Worm (Caenorhabditis elegans) whole organism, L3 larva: Measurements from ENCODE around the gene srv-3.

Experiments
- R02D3.7 ChIP-seq: fragments of 150-350 bp; optimal IDR thresholded peaks from 2 replicates; lab custom pipeline; 2014; ENCODE audit warnings: missing biosample characterization, missing genetic modification characterization
- aly-2 ChIP-seq: fragments of 150-350 bp; optimal IDR thresholded peaks from 2 replicates; lab custom pipeline; 2014; ENCODE audit warnings: missing biosample characterization, missing genetic modification characterization
- ama-1 ChIP-seq: fragments of 150-350 bp; optimal IDR thresholded peaks from 2 replicates; lab custom pipeline; 2018
- ceh-16 ChIP-seq: sonication (generic microtip); optimal IDR thresholded peaks from 2 replicates; lab custom pipeline; 2017; ENCODE audit warnings: missing biosample characterization, missing genetic modification characterization
- ceh-28 ChIP-seq: fragments of 150-350 bp; optimal IDR thresholded peaks from 2 replicates; lab custom pipeline; 2014; ENCODE audit warnings: missing biosample characterization, missing genetic modification reagents, missing genetic modification characterization
- ceh-82 ChIP-seq: fragments of 150-350 bp; optimal IDR thresholded peaks from 2 replicates; lab custom pipeline; 2014; ENCODE audit warnings: missing biosample characterization, missing genetic modification characterization
- elt-1 ChIP-seq: fragments of 150-350 bp; optimal IDR thresholded peaks from 2 replicates; lab custom pipeline; 2014; ENCODE audit warnings: missing biosample characterization, missing genetic modification characterization
- elt-3 ChIP-seq, 3 experiments: fragments of 150-350 bp in 1 of 3; sonication (generic microtip) in 2 of 3; optimal IDR thresholded peaks; 2 replicates in 2 of 3; 4 replicates in 1 of 3; lab custom pipeline; 2014 to 2017; ENCODE audit warnings: missing biosample characterization in 3 of 3, missing genetic modification characterization in 3 of 3
- eor-1 ChIP-seq, 2 experiments: fragments of 150-350 bp; optimal IDR thresholded peaks; 2 replicates each; lab custom pipeline; 2014 to 2018; ENCODE audit warnings: missing biosample characterization in 2 of 2, missing genetic modification characterization in 2 of 2
- fkh-2 ChIP-seq: fragments of 150-350 bp; optimal IDR thresholded peaks from 2 replicates; lab custom pipeline; 2014; ENCODE audit warnings: missing biosample characterization, missing genetic modification reagents, missing genetic modification characterization
- fos-1 ChIP-seq: fragments of 150-350 bp; optimal IDR thresholded peaks from 2 replicates; lab custom pipeline; 2014; ENCODE audit warnings: missing biosample characterization, missing genetic modification characterization
- hmg-11 ChIP-seq: sonication (generic microtip); optimal IDR thresholded peaks from 2 replicates; lab custom pipeline; 2016; ENCODE audit warnings: missing genetic modification characterization, missing compliant biosample characterization
- jun-1 ChIP-seq: fragments of 150-350 bp; optimal IDR thresholded peaks from 2 replicates; lab custom pipeline; 2014; ENCODE audit warnings: missing biosample characterization, missing genetic modification reagents, missing genetic modification characterization
- lin-15B ChIP-seq: fragments of 150-350 bp; optimal IDR thresholded peaks from 2 replicates; lab custom pipeline; 2014; ENCODE audit warnings: missing biosample characterization, missing genetic modification characterization
- lin-39 ChIP-seq: fragments of 150-350 bp; optimal IDR thresholded peaks from 2 replicates; lab custom pipeline; 2018; ENCODE audit warnings: missing biosample characterization, missing genetic modification reagents, missing genetic modification characterization
- lsy-12 ChIP-seq: sonication (generic microtip); optimal IDR thresholded peaks from 2 replicates; lab custom pipeline; 2016; ENCODE audit warnings: mild to moderate bottlenecking, missing genetic modification characterization, missing compliant biosample characterization
- mdl-1 ChIP-seq: fragments of 150-350 bp; optimal IDR thresholded peaks from 2 replicates; lab custom pipeline; 2014; ENCODE audit warnings: missing biosample characterization, missing genetic modification characterization
- mml-1 ChIP-seq: fragments of 150-350 bp; sonication (generic microtip); optimal IDR thresholded peaks from 3 replicates; lab custom pipeline; 2014; ENCODE audit warnings: missing biosample characterization, missing genetic modification characterization
- nhr-11 ChIP-seq: fragments of 150-350 bp; optimal IDR thresholded peaks from 2 replicates; lab custom pipeline; 2014; ENCODE audit warnings: missing biosample characterization, missing genetic modification characterization
- nhr-23 ChIP-seq: fragments of 150-350 bp; optimal IDR thresholded peaks from 2 replicates; lab custom pipeline; 2014; ENCODE audit warnings: missing biosample characterization, missing genetic modification reagents, missing genetic modification characterization
- nhr-28 ChIP-seq: fragments of 150-350 bp; optimal IDR thresholded peaks from 2 replicates; lab custom pipeline; 2014; ENCODE audit warnings: missing biosample characterization, missing genetic modification characterization
- nhr-43 ChIP-seq: sonication (generic microtip); optimal IDR thresholded peaks from 2 replicates; lab custom pipeline; 2016; ENCODE audit warnings: mild to moderate bottlenecking, missing genetic modification characterization, missing compliant biosample characterization; ENCODE audit not compliant: poor library complexity, severe bottlenecking
- nhr-67 ChIP-seq: fragments of 150-350 bp; optimal IDR thresholded peaks from 2 replicates; lab custom pipeline; 2014; ENCODE audit warnings: missing biosample characterization, missing genetic modification characterization
- nhr-76 ChIP-seq: fragments of 150-350 bp; sonication (generic microtip); optimal IDR thresholded peaks from 5 replicates; lab custom pipeline; 2014; ENCODE audit warnings: missing biosample characterization, missing genetic modification characterization
- pqm-1 ChIP-seq: fragments of 150-350 bp; optimal IDR thresholded peaks from 2 replicates; lab custom pipeline; 2017; ENCODE audit warnings: missing biosample characterization, missing genetic modification characterization, inconsistent platforms
- sea-2 ChIP-seq: fragments of 150-350 bp; sonication (generic microtip); optimal IDR thresholded peaks from 4 replicates; lab custom pipeline; 2014; ENCODE audit warnings: missing biosample characterization, missing genetic modification reagents, missing genetic modification characterization
- snpc-4 ChIP-seq: fragments of 150-350 bp; optimal IDR thresholded peaks from 2 replicates; lab custom pipeline; 2014; ENCODE audit warnings: missing biosample characterization, missing genetic modification characterization
- tbx-2 ChIP-seq: sonication (generic microtip); optimal IDR thresholded peaks from 2 replicates; lab custom pipeline; 2016; ENCODE audit warnings: mild to moderate bottlenecking, missing genetic modification characterization, missing compliant biosample characterization
- unc-39 ChIP-seq: sonication (generic microtip); optimal IDR thresholded peaks from 4 replicates; lab custom pipeline; 2017; ENCODE audit warnings: missing biosample characterization, missing genetic modification characterization
- unc-62 ChIP-seq: fragments of 150-350 bp; sonication (generic microtip); optimal IDR thresholded peaks from 4 replicates; lab custom pipeline; 2014; ENCODE audit warnings: missing biosample characterization, missing genetic modification reagents, missing genetic modification characterization
- zag-1 ChIP-seq: fragments of 150-350 bp; optimal IDR thresholded peaks from 2 replicates; lab custom pipeline; 2014; ENCODE audit warnings: missing biosample characterization, missing genetic modification characterization
- ztf-11 ChIP-seq: fragments of 150-350 bp; optimal IDR thresholded peaks from 2 replicates; lab custom pipeline; 2014; ENCODE audit warnings: missing biosample characterization, missing genetic modification characterization

srv-3 gene

ce11 chrV:19741034-19741433, 32.3 kb upstream of the srv-3 start, which contains the start of gene W04E12.2:
W04E12.2 (minus strand) TSS chrV:19741134.
- TF ChIP-seq tbx-2 (tag; lab: Kevin White, UChicago) (no peak), nhr-23 (no peak), eor-1 (tag; optimal IDR thresholded peaks at IDR 0.05; lab: Kevin White, UChicago) (no peak), fos-1 (tag; lab: Kevin White, UChicago) (no peak), elt-3 (tag; optimal IDR thresholded peaks at IDR 0.05; lab: Kevin White, UChicago) (no peak), R02D3.7 (tag; lab: Kevin White, UChicago) (no peak), nhr-67 (tag; lab: Kevin White, UChicago) (no peak), sea-2 (GFP tag; lab: Kevin White, UChicago) (no peak), ama-1 (lab: Kevin White, UChicago) (no peak), ceh-16 (no peak), lsy-12 (tag; lab: Kevin White, UChicago) (no peak), nhr-76 (tag; lab: Kevin White, UChicago) (no peak)

DNA sequence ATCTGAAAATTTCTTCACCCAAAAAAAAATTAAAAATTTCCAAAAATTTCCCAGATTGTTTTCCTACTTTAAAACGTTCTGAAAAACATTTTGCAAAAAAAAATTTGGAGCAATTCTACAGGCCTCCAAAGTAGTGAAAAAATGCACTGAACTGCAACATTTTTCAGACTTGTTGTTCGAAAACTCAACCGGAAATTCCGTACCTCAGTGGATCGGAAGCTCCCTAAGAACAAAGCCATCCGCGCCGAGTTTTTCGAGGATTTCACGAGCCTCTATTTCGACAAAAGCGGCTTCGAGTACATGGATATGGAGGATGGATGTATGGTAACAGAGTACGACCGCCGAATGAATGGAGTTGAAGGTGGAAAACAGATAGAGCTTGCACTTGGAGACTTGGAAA, 29.4 kb upstream of the srv-3 start, which contains the start of gene fbxa-131:
TSS of gene fbxa-131 (plus strand) at position 301 of the 400 bp plus-strand sequence.
- TF ChIP-seq nhr-11 (tag; lab: Kevin White, UChicago) = no peak
- TF ChIP-seq fkh-2 (tag; lab: Kevin White, UChicago) = no peak
- no peak for TF ChIP-seq pqm-1 (tag; lab: Kevin White, UChicago)
- no peak for TF ChIP-seq mdl-1 (tag; lab: Kevin White, UChicago)

ce11 chrV:19737458-19737857, 28.7 kb upstream of the srv-3 start, which contains the start of gene W04E12.7:
W04E12.7 (minus strand) TSS chrV:19737558.
- no peak for TF ChIP-seq nhr-11 (tag; lab: Kevin White, UChicago)
- TF ChIP-seq nhr-28 = no peak
- no peak for TF ChIP-seq hmg-11 (tag; lab: Kevin White, UChicago)
- no peak for TF ChIP-seq unc-39 (tag; lab: Kevin White, UChicago)
- no peak for TF ChIP-seq mml-1 (tag; lab: Kevin White, UChicago)
- no peak for TF ChIP-seq eor-1 (tag; optimal IDR thresholded peaks at IDR 0.05; lab: Kevin White, UChicago)
- no peak for TF ChIP-seq fos-1 (tag; lab: Kevin White, UChicago)
- no peak for TF ChIP-seq nhr-67 (tag; lab: Kevin White, UChicago)
- no peak for TF ChIP-seq nhr-43 (tag; lab: Kevin White, UChicago)
- TF ChIP-seq lin-39 (tag; lab: Kevin White, UChicago) = no peak
- TF ChIP-seq ceh-82 (tag; lab: Kevin White, UChicago) = no peak
- no peak for TF ChIP-seq ama-1 (lab: Kevin White, UChicago)
- no peak for TF ChIP-seq tbx-2 (tag; lab: Kevin White, UChicago)
- no peak for TF ChIP-seq pqm-1 (tag; lab: Kevin White, UChicago)
- no peak for TF ChIP-seq R02D3.7 (tag; lab: Kevin White, UChicago)
- no peak for TF ChIP-seq lin-15B (tag; lab: Kevin White, UChicago)
- no peak for TF ChIP-seq unc-62 (GFP tag; lab: Kevin White, UChicago)
- TF ChIP-seq ceh-28 (tag; lab: Kevin White, UChicago) = no peak

DNA sequence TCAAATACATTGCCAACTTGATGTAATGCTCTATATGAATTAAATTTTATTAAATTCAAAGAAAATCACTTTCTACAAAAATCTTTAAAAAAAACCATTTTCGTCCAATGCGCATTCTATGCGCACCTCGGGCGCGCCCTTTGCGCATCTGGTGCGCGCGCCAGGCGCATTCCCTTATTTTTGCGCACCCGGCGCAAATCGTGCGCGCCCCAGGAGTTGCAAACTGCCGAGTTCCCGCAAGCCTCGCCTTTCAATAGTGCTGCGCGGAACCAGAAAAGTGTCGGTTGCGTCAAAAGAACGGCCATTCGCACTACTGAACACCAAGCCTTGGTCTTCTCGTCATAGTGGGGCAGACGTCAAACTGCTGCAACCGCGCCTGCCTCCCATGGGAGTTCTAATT, 25.0 kb upstream of the srv-3 start:
- TF ChIP-seq ceh-28 (tag; lab: Kevin White, UChicago) (no peak), zag-1 (tag; lab: Kevin White, UChicago) (no peak)
- TF ChIP-seq, all 47 proteins: peak for 0

DNA sequence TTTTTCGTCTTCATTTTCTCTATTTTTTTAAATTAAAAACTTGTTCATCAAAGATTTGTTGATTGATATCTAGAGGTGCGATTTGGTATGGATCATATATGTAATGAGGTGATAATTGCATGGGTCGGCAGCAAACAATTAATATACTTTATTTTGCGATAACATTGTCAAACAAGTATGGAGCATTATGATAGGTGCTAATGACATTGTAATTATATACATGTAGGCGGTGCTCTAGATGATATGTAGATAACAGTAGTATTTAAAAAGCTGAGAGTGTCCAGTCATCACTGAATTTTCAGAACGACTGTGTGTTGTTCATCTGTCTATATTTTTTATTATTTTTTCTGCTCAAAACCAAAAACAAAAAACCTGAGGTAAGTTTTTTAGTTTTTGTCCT, 21.5 kb upstream of the srv-3 start, which contains the start of gene Y116F11A.1:
TSS of gene Y116F11A.1 (plus strand) at position 301 of the 400 bp plus-strand sequence.
- TF ChIP-seq jun-1 (no peak), nhr-23 (no peak), zag-1 (tag; lab: Kevin White, UChicago) (no peak), nhr-28 (no peak), aly-2 (tag; lab: Kevin White, UChicago) (no peak), fos-1 (tag; lab: Kevin White, UChicago) (no peak), snpc-4 (tag; lab: Kevin White, UChicago) (no peak), ama-1 (lab: Kevin White, UChicago) (no peak), tbx-2 (tag; lab: Kevin White, UChicago) (no peak), ztf-11 (tag; lab: Kevin White, UChicago) (no peak), elt-1 (no peak)
